Worm (Caenorhabditis elegans): ENCODE data around the gene srlf-2.

Gene srlf-2

DNA sequence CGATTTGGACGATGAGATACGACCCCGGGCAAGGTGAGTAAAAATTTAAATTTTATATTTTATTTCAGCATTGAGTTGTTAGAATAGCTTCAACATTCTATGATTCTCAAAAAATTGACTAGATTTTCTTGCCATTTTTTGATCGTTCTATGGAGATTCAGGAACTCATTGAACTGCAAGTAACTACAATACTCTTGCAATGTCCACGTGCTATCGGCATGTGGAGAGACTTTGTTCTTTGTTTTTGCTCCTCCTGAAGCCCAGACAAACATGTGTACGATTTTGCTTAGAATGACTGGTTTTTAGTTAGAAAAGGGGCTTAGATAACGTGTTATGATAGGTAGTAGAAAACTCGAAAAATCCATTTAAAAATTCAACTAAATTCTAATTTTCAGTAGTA is 45.9 kb downstream of the srlf-2 start:
- TF ChIP-seq zag-1 (tag; optimal IDR thresholded peaks at IDR 0.05) (no peak), hmg-11 (tag; optimal IDR thresholded peaks at IDR 0.05) (no peak), skn-1 (tag; optimal IDR thresholded peaks at IDR 0.05) (no peak), snpc-4 (tag; optimal IDR thresholded peaks at IDR 0.05) (no peak), egl-5 (tag; optimal IDR thresholded peaks at IDR 0.05) (no peak), pqm-1 (tag; optimal IDR thresholded peaks at IDR 0.05) (no peak), mml-1 (tag; optimal IDR thresholded peaks at IDR 0.05) (no peak), nhr-77 (tag; optimal IDR thresholded peaks at IDR 0.05) (no peak), elt-3 (tag; optimal IDR thresholded peaks at IDR 0.05) (no peak), tbx-2 (tag; optimal IDR thresholded peaks at IDR 0.05) (no peak), ztf-4 (tag; optimal IDR thresholded peaks at IDR 0.05) (no peak), nhr-76 (tag; optimal IDR thresholded peaks at IDR 0.05) (no peak), nhr-25 (tag; optimal IDR thresholded peaks at IDR 0.05) (no peak), jun-1 (tag; optimal IDR thresholded peaks at IDR 0.05) (no peak), fos-1 (tag; optimal IDR thresholded peaks at IDR 0.05) (no peak), elt-1 (tag; optimal IDR thresholded peaks at IDR 0.05) (no peak), ceh-28 (tag; optimal IDR thresholded peaks at IDR 0.05) (no peak), fkh-10 (GFP tag; optimal IDR thresholded peaks at IDR 0.05) (no peak), elt-2 (tag; optimal IDR thresholded peaks at IDR 0.05) (no peak)

ce11 chrIV:8538011-8538658 is 48.1 kb downstream of the srlf-2 start:
- TF ChIP-seq R02D3.7 (tag; optimal IDR thresholded peaks at IDR 0.05) = no peak
- TF ChIP-seq ceh-9 (tag; optimal IDR thresholded peaks at IDR 0.05) = no peak
- no peak for TF ChIP-seq tbx-2 (tag; optimal IDR thresholded peaks at IDR 0.05)
- no peak for TF ChIP-seq fkh-2 (tag; optimal IDR thresholded peaks at IDR 0.05)
- no peak for TF ChIP-seq hmg-11 (tag; optimal IDR thresholded peaks at IDR 0.05)
- TF ChIP-seq ceh-82 (tag; optimal IDR thresholded peaks at IDR 0.05) = no peak
- no peak for TF ChIP-seq ztf-4 (tag; optimal IDR thresholded peaks at IDR 0.05)
- TF ChIP-seq ceh-16 (tag; optimal IDR thresholded peaks at IDR 0.05) = no peak
- peak; percentile 29 for TF ChIP-seq pha-4 (tag; optimal IDR thresholded peaks at IDR 0.05)
- no peak for TF ChIP-seq egl-27 (tag; optimal IDR thresholded peaks at IDR 0.05)
- no peak for TF ChIP-seq nhr-12 (tag; optimal IDR thresholded peaks at IDR 0.05)
- TF ChIP-seq nhr-23 (tag; optimal IDR thresholded peaks at IDR 0.05) = no peak
- TF ChIP-seq jun-1 (tag; optimal IDR thresholded peaks at IDR 0.05) = no peak
- TF ChIP-seq unc-62 (GFP tag; optimal IDR thresholded peaks at IDR 0.05) = no peak
- no peak for TF ChIP-seq mml-1 (tag; optimal IDR thresholded peaks at IDR 0.05)
- no peak for TF ChIP-seq nhr-43 (tag; optimal IDR thresholded peaks at IDR 0.05; ENCODE audit: poor library complexity, severe bottlenecking)
- no peak for TF ChIP-seq ztf-11 (tag; optimal IDR thresholded peaks at IDR 0.05)
- no peak for TF ChIP-seq lin-39 (tag; optimal IDR thresholded peaks at IDR 0.05)
- TF ChIP-seq pqm-1 (tag; optimal IDR thresholded peaks at IDR 0.05) = peak; percentile 9
- TF ChIP-seq aly-2 (tag; optimal IDR thresholded peaks at IDR 0.05) = no peak
- TF ChIP-seq fkh-10 (GFP tag; optimal IDR thresholded peaks at IDR 0.05) = no peak
- TF ChIP-seq lin-15B (tag; optimal IDR thresholded peaks at IDR 0.05) = no peak
- peak; percentile 11 for TF ChIP-seq elt-2 (tag; optimal IDR thresholded peaks at IDR 0.05)
- TF ChIP-seq egl-5 (tag; optimal IDR thresholded peaks at IDR 0.05) = no peak
- peak; percentile 59 for TF ChIP-seq lsy-12 (tag; optimal IDR thresholded peaks at IDR 0.05)
- TF ChIP-seq skn-1 (tag; optimal IDR thresholded peaks at IDR 0.05) = no peak
- TF ChIP-seq elt-3 (tag; optimal IDR thresholded peaks at IDR 0.05) = no peak
- no peak for TF ChIP-seq nhr-237 (tag; optimal IDR thresholded peaks at IDR 0.05)
- TF ChIP-seq nhr-25 (tag; optimal IDR thresholded peaks at IDR 0.05) = no peak
- no peak for TF ChIP-seq unc-39 (tag; optimal IDR thresholded peaks at IDR 0.05)
- TF ChIP-seq zag-1 (tag; optimal IDR thresholded peaks at IDR 0.05) = no peak

DNA sequence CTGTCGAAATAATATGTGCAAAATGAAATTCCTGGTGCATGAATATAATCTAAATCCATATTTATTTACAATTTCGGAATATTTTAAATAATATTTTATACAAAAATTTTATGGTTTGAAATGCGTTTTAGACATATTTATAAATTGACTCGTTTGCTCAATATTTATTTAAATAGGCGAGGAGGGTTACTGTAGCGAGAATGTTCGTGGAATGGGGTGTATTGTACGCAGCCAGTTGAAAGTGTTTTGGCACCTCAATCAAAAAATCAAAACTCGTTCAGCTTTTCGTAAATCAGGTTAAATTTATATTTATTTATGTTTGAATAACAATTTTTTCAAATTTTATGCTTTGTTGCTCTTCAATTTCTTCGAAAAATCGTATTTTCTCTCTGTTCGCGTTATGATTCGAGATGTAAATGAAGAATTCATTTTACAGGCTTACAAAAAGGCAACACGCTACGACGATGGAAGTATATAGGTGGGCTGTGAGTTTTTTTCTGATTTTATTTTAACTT is 48.7 kb downstream of the srlf-2 start, which contains the start of gene hyl-1:
Gene hyl-1, plus strand, starts transcription at position 465 of the 515 bp plus-strand sequence.
- TF ChIP-seq tbx-2 (tag; optimal IDR thresholded peaks at IDR 0.05) = no peak
- TF ChIP-seq elt-1 (tag; optimal IDR thresholded peaks at IDR 0.05) = no peak

ce11 chrIV:8539645-8540044 is 49.6 kb downstream of the srlf-2 start:
- TF ChIP-seq jun-1 (tag; optimal IDR thresholded peaks at IDR 0.05) = peak; percentile 8
- no peak for TF ChIP-seq egl-27 (tag; optimal IDR thresholded peaks at IDR 0.05)
- TF ChIP-seq elt-3 (tag; optimal IDR thresholded peaks at IDR 0.05) = no peak
- no peak for TF ChIP-seq fkh-10 (GFP tag; optimal IDR thresholded peaks at IDR 0.05)
- TF ChIP-seq elt-2 (tag; optimal IDR thresholded peaks at IDR 0.05) = peak; percentile 65
- no peak for TF ChIP-seq sea-2 (GFP tag; optimal IDR thresholded peaks at IDR 0.05)
- no peak for TF ChIP-seq daf-12 (tag; optimal IDR thresholded peaks at IDR 0.05)
- TF ChIP-seq ceh-9 (tag; optimal IDR thresholded peaks at IDR 0.05) = no peak
- TF ChIP-seq nhr-28 (tag; optimal IDR thresholded peaks at IDR 0.05) = no peak
- TF ChIP-seq hmg-11 (tag; optimal IDR thresholded peaks at IDR 0.05) = no peak
- TF ChIP-seq pqm-1 (tag; optimal IDR thresholded peaks at IDR 0.05) = peak; percentile 72
- no peak for TF ChIP-seq zag-1 (tag; optimal IDR thresholded peaks at IDR 0.05)
